Fruit fly (Drosophila melanogaster) whole organism, pupa: ENCODE results near the gene CG1607.

ENCODE experiments used
- CG17806 ChIP-seq: fragments of 200-800 bp; sonication (Bioruptor generic); optimal IDR thresholded peaks from 2 replicates; lab custom pipeline; 2018; ENCODE audit warnings: missing biosample characterization, mild to moderate bottlenecking, missing genetic modification characterization, moderate library complexity
- CG32121 ChIP-seq: fragments of 200-800 bp; sonication (Bioruptor generic); IDR thresholded peaks from 2 replicates; pipeline ENCODE4 v1.3.6; 2022; ENCODE audit warnings: missing biosample characterization, missing genetic modification characterization
- CG8159 ChIP-seq: fragments of 200-800 bp; sonication (Bioruptor generic); optimal IDR thresholded peaks from 3 replicates; lab custom pipeline; 2018; ENCODE audit warnings: missing biosample characterization, mild to moderate bottlenecking, missing genetic modification characterization, moderate library complexity
- D1 ChIP-seq: fragments of 200-800 bp; sonication (Bioruptor generic); optimal IDR thresholded peaks from 2 replicates; lab custom pipeline; 2018; ENCODE audit warnings: missing biosample characterization, mild to moderate bottlenecking, missing genetic modification characterization, moderate library complexity
- EcR ChIP-seq: fragments of 200-800 bp; sonication (Bioruptor generic); optimal IDR thresholded peaks from 3 replicates; lab custom pipeline; 2019; ENCODE audit warnings: missing biosample characterization, missing genetic modification characterization, mild to moderate bottlenecking, moderate library complexity, missing genetic modification reagents
- Pif1B ChIP-seq: fragments of 200-800 bp; sonication (Bioruptor generic); optimal IDR thresholded peaks from 3 replicates; lab custom pipeline; 2016; ENCODE audit warnings: missing biosample characterization, missing genetic modification characterization
- rn ChIP-seq: fragments of 200-800 bp; sonication (Bioruptor generic); IDR thresholded peaks from 2 replicates; pipeline ENCODE4 v1.3.6; 2022; ENCODE audit warnings: missing biosample characterization, missing genetic modification characterization

dm6 chr3R:31340769-31341168 is 41.1 kb upstream of the CG1607 start:
- TF ChIP-seq D1 (tag; lab: Kevin White, UChicago) (no peak), CG32121 (GFP tag; lab: Robert Waterston, UW) (no peak), EcR (GFP tag; lab: Kevin White, UChicago) (no peak), rn (GFP tag; lab: Robert Waterston, UW) (no peak), CG8159 (tag; lab: Kevin White, UChicago) (no peak), CG17806 (tag; lab: Kevin White, UChicago) (no peak), Pif1B (GFP tag; lab: Kevin White, UChicago) (no peak)
